Worm (Caenorhabditis elegans): ENCODE measurements around the gene srx-111.

DNA sequence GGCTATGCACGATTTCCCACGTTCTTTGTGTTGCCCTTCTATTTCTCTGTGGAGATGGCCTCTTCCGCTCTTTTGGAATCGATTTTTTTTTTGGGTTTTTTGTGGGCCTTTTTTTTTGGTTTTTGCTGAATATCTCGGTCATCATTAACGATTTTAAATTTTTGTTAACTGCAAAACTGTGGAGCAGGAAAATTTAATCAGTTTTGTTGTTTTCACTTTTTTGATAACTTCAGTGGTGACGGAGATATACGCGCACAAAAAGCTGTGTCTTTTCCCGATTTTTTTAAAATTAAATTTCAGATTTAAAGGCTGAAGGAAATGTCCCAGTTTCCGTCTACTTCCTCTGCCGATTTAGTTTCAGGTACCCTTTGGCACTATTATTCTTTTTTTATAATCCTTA is 27.7 kb downstream of the srx-111 start, which contains the start of gene T24E12.1:
- TF ChIP-seq mdl-1 (tag; optimal IDR thresholded peaks at IDR 0.05) (no peak), skn-1 (tag; optimal IDR thresholded peaks at IDR 0.05) (no peak), nhr-77 (tag; optimal IDR thresholded peaks at IDR 0.05) (no peak), mab-5 (tag; optimal IDR thresholded peaks at IDR 0.05) (no peak), blmp-1 (tag; optimal IDR thresholded peaks at IDR 0.05; ENCODE audit: insufficient read depth) (no peak), egl-27 (tag; optimal IDR thresholded peaks at IDR 0.05) (no peak), snpc-4 (tag; optimal IDR thresholded peaks at IDR 0.05) (no peak), aly-2 (tag; optimal IDR thresholded peaks at IDR 0.05) (no peak), peb-1 (tag; optimal IDR thresholded peaks at IDR 0.05) (no peak), nhr-6 (tag; optimal IDR thresholded peaks at IDR 0.05) (no peak), nhr-11 (tag; optimal IDR thresholded peaks at IDR 0.05) (no peak), lin-11 (tag; optimal IDR thresholded peaks at IDR 0.05) (no peak)

Measured in whole organism, L2 larva.